Fruit fly (Drosophila melanogaster) whole organism, wandering third instar larva: ENCODE results near the gene jub.
A peak's percentile ranks its signal among the peaks of the same experiment; 100 is the strongest.

Experiments used
- Abd-B ChIP-seq: fragments of >200 bp; optimal IDR thresholded peaks from 2 replicates; lab custom pipeline; 2017; ENCODE audit warnings: missing biosample characterization, missing genetic modification characterization
- CG32264 ChIP-seq: fragments of 200-800 bp; sonication (Bioruptor generic); optimal IDR thresholded peaks from 2 replicates; lab custom pipeline; 2016; ENCODE audit warnings: missing biosample characterization, missing genetic modification characterization
- CG9705 ChIP-seq: fragments of 200-800 bp; sonication (Bioruptor generic); optimal IDR thresholded peaks from 2 replicates; lab custom pipeline; 2018; ENCODE audit warnings: missing biosample characterization, mild to moderate bottlenecking, missing genetic modification characterization
- CrebA ChIP-seq: fragments of 200-800 bp; sonication (Bioruptor generic); optimal IDR thresholded peaks from 2 replicates; lab custom pipeline; 2016; ENCODE audit warnings: missing biosample characterization, mild to moderate bottlenecking, missing genetic modification characterization, borderline replicate concordance
- Dfd ChIP-seq: fragments of >200 bp; optimal IDR thresholded peaks from 2 replicates; lab custom pipeline; 2017; ENCODE audit warnings: missing biosample characterization, missing genetic modification characterization
- Dif ChIP-seq: fragments of 200-275, 200-300 bp; sonication (Bioruptor generic); optimal IDR thresholded peaks from 2 replicates; lab custom pipeline; 2018; ENCODE audit warnings: missing biosample characterization, missing genetic modification characterization; ENCODE audit not compliant: partially characterized antibody
- GATAd ChIP-seq: sonication (Bioruptor generic); optimal IDR thresholded peaks from 2 replicates; lab custom pipeline; 2016; ENCODE audit warnings: missing biosample characterization, missing genetic modification characterization
- HLH106 ChIP-seq: fragments of 200-800 bp; optimal IDR thresholded peaks from 3 replicates; lab custom pipeline; 2019; ENCODE audit warnings: missing biosample characterization, mild to moderate bottlenecking, missing genetic modification characterization, moderate library complexity
- Hnf4 ChIP-seq: fragments of 200-800 bp; sonication (Bioruptor generic); optimal IDR thresholded peaks from 2 replicates; lab custom pipeline; 2016; ENCODE audit warnings: missing biosample characterization, mild to moderate bottlenecking, missing genetic modification characterization
- Hr78 ChIP-seq: fragments of >200 bp; optimal IDR thresholded peaks from 2 replicates; lab custom pipeline; 2017; ENCODE audit warnings: missing biosample characterization, missing genetic modification characterization
- Hr83 ChIP-seq: fragments of 200-300 bp; sonication (Bioruptor generic); optimal IDR thresholded peaks from 2 replicates; lab custom pipeline; 2016; ENCODE audit warnings: missing biosample characterization, mild to moderate bottlenecking, missing genetic modification characterization, moderate library complexity; ENCODE audit not compliant: poor library complexity, severe bottlenecking
- Jra ChIP-seq: sonication (Bioruptor generic); optimal IDR thresholded peaks from 2 replicates; lab custom pipeline; 2016; ENCODE audit warnings: missing biosample characterization, missing genetic modification characterization
- Mio ChIP-seq: sonication (Bioruptor generic); optimal IDR thresholded peaks from 2 replicates; lab custom pipeline; 2016; ENCODE audit warnings: missing biosample characterization, missing genetic modification characterization
- Myc ChIP-seq: fragments of >200 bp; optimal IDR thresholded peaks from 2 replicates; lab custom pipeline; 2017
- N ChIP-seq: fragments of >200 bp; optimal IDR thresholded peaks from 2 replicates; lab custom pipeline; 2018; ENCODE audit warnings: missing biosample characterization, missing external identifiers, missing genetic modification characterization
- OdsH ChIP-seq: fragments of 200-800 bp; sonication (Bioruptor generic); optimal IDR thresholded peaks from 2 replicates; lab custom pipeline; 2016; ENCODE audit warnings: missing biosample characterization, mild to moderate bottlenecking, missing genetic modification characterization
- Rel ChIP-seq, 2 experiments: fragments of 200-800 bp; sonication (Bioruptor generic) in 1 of 2; optimal IDR thresholded peaks; 2 replicates in 1 of 2; 3 replicates in 1 of 2; lab custom pipeline; 2016 to 2019; ENCODE audit warnings: mild to moderate bottlenecking in 2 of 2, missing biosample characterization in 2 of 2, missing genetic modification characterization in 2 of 2, moderate library complexity in 1 of 2
- Sp1 ChIP-seq: fragments of 200-800 bp; sonication (Bioruptor generic); optimal IDR thresholded peaks from 3 replicates; lab custom pipeline; 2019; ENCODE audit warnings: missing biosample characterization, mild to moderate bottlenecking, missing genetic modification characterization, moderate library complexity
- Vsx2 ChIP-seq: fragments of 200-300, 225-300 bp; sonication (Bioruptor generic); optimal IDR thresholded peaks from 2 replicates; lab custom pipeline; 2018; ENCODE audit warnings: missing biosample characterization, missing genetic modification characterization; ENCODE audit not compliant: partially characterized antibody
- br ChIP-seq: fragments of 200-800 bp; sonication (Bioruptor generic); optimal IDR thresholded peaks from 2 replicates; lab custom pipeline; 2016; ENCODE audit warnings: missing biosample characterization, missing genetic modification characterization
- brk ChIP-seq: fragments of 200-800 bp; sonication (Bioruptor generic); optimal IDR thresholded peaks from 2 replicates; lab custom pipeline; 2016; ENCODE audit warnings: missing biosample characterization, mild to moderate bottlenecking, missing genetic modification characterization
- dl ChIP-seq, 2 experiments: fragments of 175-275, 200-275 bp in 1 of 2; fragments of 200-275 bp in 1 of 2; sonication (Bioruptor generic); optimal IDR thresholded peaks; lab custom pipeline; 2018; ENCODE audit warnings: mild to moderate bottlenecking in 2 of 2, missing biosample characterization in 2 of 2, missing genetic modification characterization in 2 of 2, moderate library complexity in 2 of 2; ENCODE audit not compliant: partially characterized antibody in 2 of 2, insufficient read depth in 1 of 2
- dmrt93B ChIP-seq: fragments of 200-800 bp; sonication (Bioruptor generic); optimal IDR thresholded peaks from 2 replicates; lab custom pipeline; 2018; ENCODE audit warnings: missing biosample characterization, mild to moderate bottlenecking, missing genetic modification characterization
- dsf ChIP-seq: sonication (Bioruptor generic); optimal IDR thresholded peaks from 2 replicates; lab custom pipeline; 2016; ENCODE audit warnings: missing biosample characterization, missing genetic modification characterization, borderline replicate concordance
- ey ChIP-seq: fragments of 200-800 bp; sonication (Bioruptor generic); optimal IDR thresholded peaks from 2 replicates; lab custom pipeline; 2016; ENCODE audit warnings: missing biosample characterization, missing genetic modification characterization
- foxo ChIP-seq, 2 experiments: fragments of 200-800 bp; sonication (Bioruptor generic); optimal IDR thresholded peaks; 2 replicates in 1 of 2; 3 replicates in 1 of 2; lab custom pipeline; 2016 to 2017; ENCODE audit warnings: missing biosample characterization in 2 of 2, missing genetic modification characterization in 2 of 2
- fru ChIP-seq: fragments of 200-800 bp; sonication (Bioruptor generic); optimal IDR thresholded peaks from 3 replicates; lab custom pipeline; 2016; ENCODE audit warnings: missing biosample characterization, mild to moderate bottlenecking, missing genetic modification characterization
- h ChIP-seq: fragments of 200-800 bp; sonication (Bioruptor generic); optimal IDR thresholded peaks from 3 replicates; lab custom pipeline; 2016; ENCODE audit warnings: missing biosample characterization, mild to moderate bottlenecking, missing genetic modification characterization
- jim ChIP-seq: fragments of 175-275, 200-325 bp; sonication (Bioruptor generic); optimal IDR thresholded peaks from 2 replicates; lab custom pipeline; 2016; ENCODE audit warnings: missing biosample characterization, mild to moderate bottlenecking, missing genetic modification characterization
- lola ChIP-seq: fragments of >200 bp; optimal IDR thresholded peaks from 2 replicates; lab custom pipeline; 2017; ENCODE audit warnings: missing biosample characterization, missing genetic modification characterization
- pan ChIP-seq: fragments of >200 bp; optimal IDR thresholded peaks from 2 replicates; lab custom pipeline; 2017
- psq ChIP-seq: fragments of 200-800 bp; sonication (Bioruptor generic); optimal IDR thresholded peaks from 3 replicates; lab custom pipeline; 2017; ENCODE audit warnings: missing biosample characterization, mild to moderate bottlenecking, missing genetic modification characterization, moderate library complexity
- rgr ChIP-seq: fragments of 200-800 bp; sonication (Bioruptor generic); optimal IDR thresholded peaks from 3 replicates; lab custom pipeline; 2016; ENCODE audit warnings: missing biosample characterization, mild to moderate bottlenecking, missing genetic modification characterization
- sage ChIP-seq: fragments of 200-800 bp; sonication (Bioruptor generic); optimal IDR thresholded peaks from 2 replicates; lab custom pipeline; 2016; ENCODE audit warnings: missing biosample characterization, mild to moderate bottlenecking, missing genetic modification characterization
- sv ChIP-seq: fragments of 200-800 bp; sonication (Bioruptor generic); optimal IDR thresholded peaks from 3 replicates; lab custom pipeline; 2016; ENCODE audit warnings: missing biosample characterization, missing genetic modification characterization
- tai ChIP-seq: sonication (Bioruptor generic); optimal IDR thresholded peaks from 2 replicates; lab custom pipeline; 2016; ENCODE audit warnings: missing biosample characterization, missing genetic modification characterization
- usp ChIP-seq: fragments of >200 bp; optimal IDR thresholded peaks from 2 replicates; lab custom pipeline; 2017; ENCODE audit warnings: missing biosample characterization, missing genetic modification characterization
- woc ChIP-seq: sonication (Bioruptor generic); optimal IDR thresholded peaks from 2 replicates; lab custom pipeline; 2016; ENCODE audit warnings: missing biosample characterization, mild to moderate bottlenecking, missing genetic modification characterization

jub gene

DNA sequence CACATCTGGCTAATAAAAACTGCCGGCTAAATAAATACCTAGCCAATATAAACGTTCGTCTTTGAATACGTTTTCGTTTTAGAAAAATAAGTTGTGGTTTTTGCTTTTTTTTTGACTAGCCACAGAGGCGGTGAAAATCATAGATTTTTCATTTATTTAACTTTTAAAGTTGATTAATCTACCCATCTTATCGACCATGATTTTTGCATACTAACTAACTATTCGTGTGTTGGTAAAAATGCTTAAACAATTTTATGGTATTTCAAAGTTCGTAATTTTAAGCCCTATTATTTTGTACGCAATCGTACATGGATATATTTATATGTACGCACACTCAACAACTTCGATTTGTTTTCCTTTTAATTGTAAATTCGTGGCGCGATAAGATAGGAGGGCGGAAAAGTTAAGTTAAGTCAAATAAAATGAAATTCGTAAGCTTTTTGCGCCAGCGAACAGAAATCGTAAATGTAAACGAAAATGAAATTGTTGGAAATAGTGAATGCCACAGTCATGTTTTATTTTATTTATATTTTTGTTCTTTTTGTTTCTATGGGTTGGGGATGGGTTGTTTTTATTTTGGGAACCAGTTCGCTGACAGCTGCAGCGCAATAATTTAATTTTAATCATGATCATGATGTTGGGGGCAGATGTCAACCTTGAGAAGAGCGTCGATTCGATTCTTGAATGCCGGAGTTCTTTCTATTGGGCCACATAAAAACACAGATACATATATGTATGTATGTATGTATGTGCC lies 12.5 kb downstream of the jub start:
- no peak for TF ChIP-seq br (GFP tag; lab: Kevin White, UChicago)
- TF ChIP-seq GATAd (GFP tag; lab: Kevin White, UChicago): no peak
- no peak for TF ChIP-seq lola (GFP tag; lab: Kevin White, UChicago)
- peak; percentile 17 for TF ChIP-seq brk (GFP tag; lab: Kevin White, UChicago)
- no peak for TF ChIP-seq usp
- TF ChIP-seq Abd-B: no peak
- TF ChIP-seq OdsH (GFP tag; lab: Kevin White, UChicago): no peak
- TF ChIP-seq Dfd (GFP tag; lab: Kevin White, UChicago): no peak
- TF ChIP-seq foxo (GFP tag; optimal IDR thresholded peaks at IDR 0.05; lab: Kevin White, UChicago): peak in 1 of 2 experiments; percentile 9
- TF ChIP-seq Hr78 (GFP tag; lab: Kevin White, UChicago): no peak
- TF ChIP-seq dsf: no peak
- no peak for TF ChIP-seq CG32264 (GFP tag; lab: Kevin White, UChicago)
- TF ChIP-seq Sp1: no peak
- peak; percentile 14 for TF ChIP-seq rgr (GFP tag; lab: Kevin White, UChicago)
- TF ChIP-seq woc (GFP tag; lab: Kevin White, UChicago): no peak
- TF ChIP-seq Rel (GFP tag; optimal IDR thresholded peaks at IDR 0.05; lab: Kevin White, UChicago): no peak
- TF ChIP-seq Rel (tag; optimal IDR thresholded peaks at IDR 0.05; lab: Kevin White, UChicago): no peak
- no peak for TF ChIP-seq CrebA (GFP tag; lab: Kevin White, UChicago)
- TF ChIP-seq sage (GFP tag; lab: Kevin White, UChicago): no peak
- TF ChIP-seq Jra (GFP tag; lab: Kevin White, UChicago): no peak
- no peak for TF ChIP-seq CG9705 (GFP tag; lab: Kevin White, UChicago)
- no peak for TF ChIP-seq N (GFP tag; lab: Kevin White, UChicago)
- no peak for TF ChIP-seq tai (GFP tag; lab: Kevin White, UChicago)
- TF ChIP-seq HLH106 (tag; lab: Kevin White, UChicago): no peak
- peak; percentile 20 for TF ChIP-seq ey (GFP tag; lab: Kevin White, UChicago)
- peak; percentile 12 for TF ChIP-seq fru (GFP tag; lab: Kevin White, UChicago)
- no peak for TF ChIP-seq psq
- no peak for TF ChIP-seq Vsx2 (GFP tag; lab: Kevin White, UChicago)
- TF ChIP-seq dmrt93B: no peak
- no peak for TF ChIP-seq Mio
- no peak for TF ChIP-seq Dif (GFP tag; lab: Kevin White, UChicago)
- TF ChIP-seq sv (GFP tag; lab: Kevin White, UChicago): no peak
- peak; percentile 11 for TF ChIP-seq h
- TF ChIP-seq Hnf4 (GFP tag; lab: Kevin White, UChicago): no peak
- TF ChIP-seq pan (lab: Kevin White, UChicago): no peak

- TF ChIP-seq CG9705 (GFP tag; lab: Kevin White, UChicago): no peak
- TF ChIP-seq OdsH (GFP tag; lab: Kevin White, UChicago): peak; percentile 59
- no peak for TF ChIP-seq Dif (GFP tag; lab: Kevin White, UChicago)
- TF ChIP-seq Jra (GFP tag; lab: Kevin White, UChicago): peak; percentile 7
- no peak for TF ChIP-seq Abd-B
- TF ChIP-seq Vsx2 (GFP tag; lab: Kevin White, UChicago): no peak
- no peak for TF ChIP-seq tai (GFP tag; lab: Kevin White, UChicago)
- TF ChIP-seq dl (GFP tag; optimal IDR thresholded peaks at IDR 0.05; lab: Kevin White, UChicago; ENCODE audit: insufficient read depth in 1 of 2, partially characterized antibody in 2 of 2): no peak
- peak; percentile 81 for TF ChIP-seq ey (GFP tag; lab: Kevin White, UChicago)
- TF ChIP-seq sv (GFP tag; lab: Kevin White, UChicago): peak; percentile 23
- TF ChIP-seq Mio: no peak
- peak; percentile 67 for TF ChIP-seq woc (GFP tag; lab: Kevin White, UChicago)
- TF ChIP-seq Dfd (GFP tag; lab: Kevin White, UChicago): no peak
- peak; percentile 65 for TF ChIP-seq HLH106 (tag; lab: Kevin White, UChicago)
- no peak for TF ChIP-seq brk (GFP tag; lab: Kevin White, UChicago)
- peak; percentile 64 for TF ChIP-seq rgr (GFP tag; lab: Kevin White, UChicago)
- TF ChIP-seq dsf: no peak
- no peak for TF ChIP-seq Myc (lab: Kevin White, UChicago)
- no peak for TF ChIP-seq pan (lab: Kevin White, UChicago)
- no peak for TF ChIP-seq usp
- TF ChIP-seq Hr83 (GFP tag; lab: Kevin White, UChicago): no peak
- TF ChIP-seq Hr78 (GFP tag; lab: Kevin White, UChicago): no peak
- peak; percentile 56 for TF ChIP-seq Sp1
- TF ChIP-seq Rel (GFP tag; optimal IDR thresholded peaks at IDR 0.05; lab: Kevin White, UChicago): no peak
- TF ChIP-seq Rel (tag; optimal IDR thresholded peaks at IDR 0.05; lab: Kevin White, UChicago): no peak
- peak; percentile 73 for TF ChIP-seq h
- no peak for TF ChIP-seq jim (GFP tag; lab: Kevin White, UChicago)
- peak; percentile 54 for TF ChIP-seq psq
- TF ChIP-seq N (GFP tag; lab: Kevin White, UChicago): no peak
- TF ChIP-seq lola (GFP tag; lab: Kevin White, UChicago): no peak
- peak; percentile 58 for TF ChIP-seq dmrt93B
- TF ChIP-seq br (GFP tag; lab: Kevin White, UChicago): peak; percentile 50
- TF ChIP-seq foxo (GFP tag; optimal IDR thresholded peaks at IDR 0.05; lab: Kevin White, UChicago): peak in 1 of 2 experiments; percentile 69
- no peak for TF ChIP-seq CG32264 (GFP tag; lab: Kevin White, UChicago)
- TF ChIP-seq GATAd (GFP tag; lab: Kevin White, UChicago): no peak
- TF ChIP-seq CrebA (GFP tag; lab: Kevin White, UChicago): no peak
- no peak for TF ChIP-seq sage (GFP tag; lab: Kevin White, UChicago)
- TF ChIP-seq fru (GFP tag; lab: Kevin White, UChicago): peak; percentile 72
- peak; percentile 66 for TF ChIP-seq Hnf4 (GFP tag; lab: Kevin White, UChicago)
Observed at dm6 chrX:13815526-13816173, 14.5 kb downstream of the jub start.
